Worm (Caenorhabditis elegans): ENCODE data around the gene Y9C12A.1.

The Y9C12A.1 gene

ce11 chrX:682691-683090 is at the start of gene Y9C12A.1:
Gene Y9C12A.1, minus strand, starts transcription at chrX:682791.
- TF ChIP-seq F13H6.1 (tag; optimal IDR thresholded peaks at IDR 0.05) = no peak
- TF ChIP-seq nhr-129 (tag; optimal IDR thresholded peaks at IDR 0.05) = no peak
- no peak for TF ChIP-seq nhr-25 (tag; optimal IDR thresholded peaks at IDR 0.05)
- no peak for TF ChIP-seq alr-1 (tag; optimal IDR thresholded peaks at IDR 0.05)
- TF ChIP-seq sma-9 (GFP tag; optimal IDR thresholded peaks at IDR 0.05) = no peak
- no peak for TF ChIP-seq sma-9 (tag; optimal IDR thresholded peaks at IDR 0.05)
- TF ChIP-seq nhr-6 (tag; optimal IDR thresholded peaks at IDR 0.05) = no peak
- no peak for TF ChIP-seq unc-39 (tag; optimal IDR thresholded peaks at IDR 0.05)

ce11 chrX:729062-729461 is 46.5 kb upstream of the Y9C12A.1 start:
- TF ChIP-seq fos-1 (tag; optimal IDR thresholded peaks at IDR 0.05) (peak; percentile 47), sma-3 (GFP tag; optimal IDR thresholded peaks at IDR 0.05) (peak; percentile 1), mab-5 (tag; optimal IDR thresholded peaks at IDR 0.05) (no peak)

ce11 chrX:727737-728136 is 45.1 kb upstream of the Y9C12A.1 start:
- TF ChIP-seq ztf-11 (tag; optimal IDR thresholded peaks at IDR 0.05) (no peak), alr-1 (tag; optimal IDR thresholded peaks at IDR 0.05) (no peak), nhr-129 (tag; optimal IDR thresholded peaks at IDR 0.05) (peak; percentile 67), nhr-12 (tag; optimal IDR thresholded peaks at IDR 0.05) (no peak), unc-39 (tag; optimal IDR thresholded peaks at IDR 0.05) (no peak), nhr-11 (tag; optimal IDR thresholded peaks at IDR 0.05) (no peak), ztf-4 (tag; optimal IDR thresholded peaks at IDR 0.05) (peak; percentile 19), gmeb-1 (tag; optimal IDR thresholded peaks at IDR 0.05) (peak; percentile 56), lin-39 (tag; optimal IDR thresholded peaks at IDR 0.05) (no peak), nhr-10 (tag; optimal IDR thresholded peaks at IDR 0.05) (no peak), sem-4 (tag; optimal IDR thresholded peaks at IDR 0.05) (peak; percentile 74), lin-11 (tag; optimal IDR thresholded peaks at IDR 0.05) (peak; percentile 22), nhr-25 (tag; optimal IDR thresholded peaks at IDR 0.05) (peak; percentile 78), ceh-16 (tag; optimal IDR thresholded peaks at IDR 0.05) (peak; percentile 55), nhr-77 (tag; optimal IDR thresholded peaks at IDR 0.05) (no peak), R02D3.7 (tag; optimal IDR thresholded peaks at IDR 0.05) (no peak), lsy-2 (tag; optimal IDR thresholded peaks at IDR 0.05) (peak; percentile 41 to 62), ztf-1 (GFP tag; conservative IDR thresholded peaks at IDR 0.05) (no peak), nhr-6 (tag; optimal IDR thresholded peaks at IDR 0.05) (peak; percentile 31), F13H6.1 (tag; optimal IDR thresholded peaks at IDR 0.05) (peak; percentile 71), ceh-82 (tag; optimal IDR thresholded peaks at IDR 0.05) (no peak), fos-1 (tag; optimal IDR thresholded peaks at IDR 0.05) (peak; percentile 99), mab-5 (tag; optimal IDR thresholded peaks at IDR 0.05) (peak; percentile 17), blmp-1 (tag; optimal IDR thresholded peaks at IDR 0.05; ENCODE audit: insufficient read depth) (no peak), crh-2 (tag; optimal IDR thresholded peaks at IDR 0.05) (peak; percentile 75), nhr-21 (tag; optimal IDR thresholded peaks at IDR 0.05) (peak; percentile 47), sma-9 (GFP tag; optimal IDR thresholded peaks at IDR 0.05) (peak; percentile 57), sma-9 (tag; optimal IDR thresholded peaks at IDR 0.05) (no peak), unc-55 (GFP tag; optimal IDR thresholded peaks at IDR 0.05) (peak; percentile 33), ama-1 (optimal IDR thresholded peaks at IDR 0.05) (no peak), egl-27 (tag; optimal IDR thresholded peaks at IDR 0.05) (peak; percentile 27), unc-62 (GFP tag; optimal IDR thresholded peaks at IDR 0.05) (no peak), ZK546.5 (tag; optimal IDR thresholded peaks at IDR 0.05) (no peak), lin-13 (GFP tag; optimal IDR thresholded peaks at IDR 0.05) (peak; percentile 40), dmd-4 (tag; optimal IDR thresholded peaks at IDR 0.05) (no peak), C34F6.9 (tag; optimal IDR thresholded peaks at IDR 0.05) (peak; percentile 67), mbf-1 (tag; optimal IDR thresholded peaks at IDR 0.05) (no peak), zag-1 (tag; optimal IDR thresholded peaks at IDR 0.05) (no peak), snpc-4 (tag; optimal IDR thresholded peaks at IDR 0.05) (no peak), nhr-237 (tag; optimal IDR thresholded peaks at IDR 0.05) (no peak), nhr-23 (tag; optimal IDR thresholded peaks at IDR 0.05) (no peak), peb-1 (tag; optimal IDR thresholded peaks at IDR 0.05) (no peak), mdl-1 (tag; optimal IDR thresholded peaks at IDR 0.05) (peak; percentile 8 to 35), elt-1 (tag; optimal IDR thresholded peaks at IDR 0.05) (no peak), aly-2 (tag; optimal IDR thresholded peaks at IDR 0.05) (no peak), Y55F3AM.14 (GFP tag; optimal IDR thresholded peaks at IDR 0.05) (no peak), sma-3 (GFP tag; optimal IDR thresholded peaks at IDR 0.05) (peak; percentile 76)
